Worm (Caenorhabditis elegans): ENCODE results near the gene T05C12.4.

DNA sequence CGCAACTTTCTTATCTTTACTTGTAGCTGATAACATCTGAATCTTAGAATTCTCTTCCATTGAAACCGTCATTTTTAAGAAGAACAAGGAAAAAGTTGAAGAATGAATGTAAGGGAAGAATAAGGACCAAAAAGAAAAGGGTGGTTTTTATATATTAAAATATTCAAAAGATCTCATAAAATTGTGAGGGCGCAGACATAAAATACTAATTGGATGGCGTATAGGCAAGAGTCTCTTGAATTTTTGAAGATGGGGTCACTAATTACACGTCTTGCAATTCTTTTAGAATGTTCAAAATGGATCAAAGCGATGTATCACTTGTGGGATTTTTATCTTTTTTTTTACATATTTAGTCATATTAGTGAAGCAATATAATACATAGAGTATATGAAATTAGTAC lies 32.5 kb upstream of the T05C12.4 start, which contains the start of gene twk-3:
- no peak for TF ChIP-seq che-1 (tag; optimal IDR thresholded peaks at IDR 0.05)
- TF ChIP-seq elt-2 (tag; optimal IDR thresholded peaks at IDR 0.05): no peak
- TF ChIP-seq pha-4 (tag; optimal IDR thresholded peaks at IDR 0.05): no peak
- no peak for TF ChIP-seq C38D4.7 (GFP tag; optimal IDR thresholded peaks at IDR 0.05)
- no peak for TF ChIP-seq mec-3 (tag; optimal IDR thresholded peaks at IDR 0.05; ENCODE audit: borderline replicate concordance)
- TF ChIP-seq hlh-6 (tag; optimal IDR thresholded peaks at IDR 0.05): no peak
- no peak for TF ChIP-seq ceh-24 (tag; optimal IDR thresholded peaks at IDR 0.05)
- TF ChIP-seq ceh-30 (tag; optimal IDR thresholded peaks at IDR 0.05): no peak
- no peak for TF ChIP-seq nhr-11 (tag; optimal IDR thresholded peaks at IDR 0.05)
- TF ChIP-seq lin-11 (tag; optimal IDR thresholded peaks at IDR 0.05): no peak
- no peak for TF ChIP-seq fkh-6 (tag; optimal IDR thresholded peaks at IDR 0.05)
- no peak for TF ChIP-seq tbx-2 (tag; optimal IDR thresholded peaks at IDR 0.05)
- no peak for TF ChIP-seq fkh-10 (GFP tag; optimal IDR thresholded peaks at IDR 0.05)
- no peak for TF ChIP-seq unc-86 (tag; optimal IDR thresholded peaks at IDR 0.05)

All from whole organism, late embryonic.